Worm (Caenorhabditis elegans): ENCODE measurements around the gene K11H12.11.

Gene K11H12.11

ce11 chrIV:661623-662022 lies 8.7 kb downstream of the K11H12.11 start:
- peak in 1 of 2 experiments; percentile 54 for TF ChIP-seq daf-16 (GFP tag; optimal IDR thresholded peaks at IDR 0.05)
- no peak for TF ChIP-seq daf-16 (tag; optimal IDR thresholded peaks at IDR 0.05)
- TF ChIP-seq ceh-20 (GFP tag; IDR thresholded peaks at IDR 0.05): no peak
- TF ChIP-seq unc-62 (GFP tag; optimal IDR thresholded peaks at IDR 0.05 in 1 of 2): peak in 1 of 2 experiments; percentile 75
- TF ChIP-seq unc-62 (tag; optimal IDR thresholded peaks at IDR 0.05): no peak

- no peak for TF ChIP-seq unc-39 (tag; optimal IDR thresholded peaks at IDR 0.05)
- no peak for TF ChIP-seq nhr-102 (tag; optimal IDR thresholded peaks at IDR 0.05)
- no peak for TF ChIP-seq hif-1 (tag; optimal IDR thresholded peaks at IDR 0.05)
- no peak for TF ChIP-seq lin-38 (GFP tag; IDR thresholded peaks at IDR 0.05)
- TF ChIP-seq madf-5 (GFP tag; IDR thresholded peaks at IDR 0.05): no peak
- no peak for TF ChIP-seq ama-1 (optimal IDR thresholded peaks at IDR 0.05)
- TF ChIP-seq fos-1 (tag; optimal IDR thresholded peaks at IDR 0.05): no peak
- TF ChIP-seq Y48G9A.11 (GFP tag; IDR thresholded peaks at IDR 0.05): no peak
- TF ChIP-seq nhr-111 (GFP tag; optimal IDR thresholded peaks at IDR 0.05): no peak
- TF ChIP-seq madf-9 (GFP tag; conservative IDR thresholded peaks at IDR 0.05): no peak
- no peak for TF ChIP-seq aha-1 (tag)
- no peak for TF ChIP-seq mxl-2 (GFP tag; conservative IDR thresholded peaks at IDR 0.05)
- TF ChIP-seq lir-3 (tag; optimal IDR thresholded peaks at IDR 0.05): no peak
- TF ChIP-seq mep-1 (tag; optimal IDR thresholded peaks at IDR 0.05): no peak
- TF ChIP-seq zfp-2 (tag; optimal IDR thresholded peaks at IDR 0.05): no peak
- peak; percentile 15 for TF ChIP-seq hlh-30 (tag; optimal IDR thresholded peaks at IDR 0.05; ENCODE audit: insufficient read depth)
- no peak for TF ChIP-seq mdt-29 (GFP tag; IDR thresholded peaks at IDR 0.05)
- no peak for TF ChIP-seq mxl-3 (GFP tag; optimal IDR thresholded peaks at IDR 0.05)
- TF ChIP-seq lim-7 (GFP tag; IDR thresholded peaks at IDR 0.05): no peak
- no peak for TF ChIP-seq ceh-20 (GFP tag; IDR thresholded peaks at IDR 0.05)
- no peak for TF ChIP-seq lin-39 (tag; optimal IDR thresholded peaks at IDR 0.05)
- TF ChIP-seq lsy-2 (tag; optimal IDR thresholded peaks at IDR 0.05): peak in 1 of 2 experiments; percentile 31
- TF ChIP-seq nhr-6 (tag; optimal IDR thresholded peaks at IDR 0.05): no peak
- TF ChIP-seq aly-2 (tag; optimal IDR thresholded peaks at IDR 0.05): no peak
- peak; percentile 28 for TF ChIP-seq rbr-2 (tag; optimal IDR thresholded peaks at IDR 0.05)
- peak; percentile 23; the same call in 1 of the 2 replicates for TF ChIP-seq egl-43 (GFP tag; IDR thresholded peaks at IDR 0.05)
- TF ChIP-seq jun-1 (tag; optimal IDR thresholded peaks at IDR 0.05): no peak
- no peak for TF ChIP-seq hlh-11 (tag; optimal IDR thresholded peaks at IDR 0.05)
- TF ChIP-seq ZK546.5 (tag; optimal IDR thresholded peaks at IDR 0.05): no peak
- TF ChIP-seq mes-2 (tag; optimal IDR thresholded peaks at IDR 0.05; ENCODE audit: poor library complexity, severe bottlenecking): no peak
- no peak for TF ChIP-seq dmd-8 (GFP tag; IDR thresholded peaks at IDR 0.05)
- TF ChIP-seq nhr-76 (tag; optimal IDR thresholded peaks at IDR 0.05): no peak
- TF ChIP-seq ces-1 (GFP tag; optimal IDR thresholded peaks at IDR 0.05): no peak
- TF ChIP-seq mdl-1 (tag; optimal IDR thresholded peaks at IDR 0.05): peak in 1 of 2 experiments; percentile 12
- no peak for TF ChIP-seq ceh-32 (tag; optimal IDR thresholded peaks at IDR 0.05; ENCODE audit: poor library complexity)
- TF ChIP-seq F49E8.2 (tag; optimal IDR thresholded peaks at IDR 0.05; ENCODE audit: borderline replicate concordance): no peak
- no peak for TF ChIP-seq spr-1 (tag; optimal IDR thresholded peaks at IDR 0.05)
- TF ChIP-seq zag-1 (tag; optimal IDR thresholded peaks at IDR 0.05): no peak
- TF ChIP-seq attf-4 (tag; optimal IDR thresholded peaks at IDR 0.05): no peak
- no peak for TF ChIP-seq F37D6.2 (tag; optimal IDR thresholded peaks at IDR 0.05)
- TF ChIP-seq ztf-11 (tag; optimal IDR thresholded peaks at IDR 0.05): no peak
- TF ChIP-seq hmg-1.1 (GFP tag; IDR thresholded peaks at IDR 0.05): no peak
Observed at ce11 chrIV:659585-659984, 10.8 kb downstream of the K11H12.11 start.

All from whole organism, L4 larva.